Worm (Caenorhabditis elegans) whole organism, late embryonic: ENCODE results near the gene cest-31.

Experiments
- C08G9.2 ChIP-seq: sonication (generic microtip); optimal IDR thresholded peaks from 2 replicates; lab custom pipeline; 2016; ENCODE audit warnings: mild to moderate bottlenecking, missing genetic modification characterization, moderate library complexity, missing compliant biosample characterization
- F13H6.1 ChIP-seq: sonication (generic microtip); optimal IDR thresholded peaks from 2 replicates; lab custom pipeline; 2016; ENCODE audit warnings: missing genetic modification characterization, missing compliant biosample characterization
- K02D7.2 ChIP-seq: sonication (generic microtip); optimal IDR thresholded peaks from 2 replicates; lab custom pipeline; 2017; ENCODE audit warnings: mild to moderate bottlenecking, missing genetic modification characterization, missing compliant biosample characterization
- K09A11.1 ChIP-seq: sonication (generic microtip); optimal IDR thresholded peaks from 2 replicates; lab custom pipeline; 2017; ENCODE audit warnings: antibody characterized with exemption, mild to moderate bottlenecking, missing genetic modification characterization, missing compliant biosample characterization; ENCODE audit not compliant: insufficient read depth
- ceh-14 ChIP-seq: sonication (generic microtip); optimal IDR thresholded peaks from 2 replicates; lab custom pipeline; 2016; ENCODE audit warnings: missing genotype, missing genetic modification characterization, missing compliant biosample characterization
- ceh-18 ChIP-seq: sonication (generic microtip); optimal IDR thresholded peaks from 2 replicates; lab custom pipeline; 2016; ENCODE audit warnings: missing genetic modification characterization, missing compliant biosample characterization
- ceh-19 ChIP-seq: fragments of 200-800 bp; sonication (Bioruptor generic); optimal IDR thresholded peaks from 2 replicates; lab custom pipeline; 2018; ENCODE audit warnings: mild to moderate bottlenecking, missing genetic modification characterization, missing compliant biosample characterization
- ceh-22 ChIP-seq: sonication (generic microtip); optimal IDR thresholded peaks from 2 replicates; lab custom pipeline; 2017; ENCODE audit warnings: missing biosample characterization, missing genetic modification characterization
- ceh-24 ChIP-seq: sonication (generic microtip); optimal IDR thresholded peaks from 2 replicates; lab custom pipeline; 2016; ENCODE audit warnings: mild to moderate bottlenecking, missing genetic modification characterization, missing compliant biosample characterization
- ceh-30 ChIP-seq: fragments of 150-350 bp; optimal IDR thresholded peaks from 2 replicates; lab custom pipeline; 2014; ENCODE audit warnings: missing biosample characterization, missing genetic modification characterization
- ceh-34 ChIP-seq: sonication (generic microtip); optimal IDR thresholded peaks from 2 replicates; lab custom pipeline; 2016; ENCODE audit warnings: mild to moderate bottlenecking, missing genetic modification characterization, missing compliant biosample characterization
- ceh-45 ChIP-seq: fragments of 200-800 bp; sonication (Bioruptor generic); IDR thresholded peaks from 2 replicates; pipeline ENCODE4 v1.3.6; 2022; ENCODE audit warnings: missing genetic modification reagents, missing genetic modification characterization, missing compliant biosample characterization
- ceh-6 ChIP-seq: fragments of 200-800 bp; sonication (Bioruptor generic); optimal IDR thresholded peaks from 2 replicates; lab custom pipeline; 2018; ENCODE audit warnings: mild to moderate bottlenecking, missing genetic modification characterization, missing compliant biosample characterization
- dmd-4 ChIP-seq: sonication (generic microtip); optimal IDR thresholded peaks from 2 replicates; lab custom pipeline; 2016; ENCODE audit warnings: borderline replicate concordance, missing genetic modification characterization, missing compliant biosample characterization
- dve-1 ChIP-seq: sonication (generic microtip); optimal IDR thresholded peaks from 2 replicates; lab custom pipeline; 2017; ENCODE audit warnings: antibody characterized with exemption, mild to moderate bottlenecking, missing genetic modification characterization, missing compliant biosample characterization
- elt-4 ChIP-seq: sonication (generic microtip); optimal IDR thresholded peaks from 2 replicates; lab custom pipeline; 2016; ENCODE audit warnings: missing genetic modification characterization, missing compliant biosample characterization
- eyg-1 ChIP-seq: sonication (generic microtip); optimal IDR thresholded peaks from 2 replicates; lab custom pipeline; 2016; ENCODE audit warnings: missing genotype, missing genetic modification characterization, missing compliant biosample characterization
- fax-1 ChIP-seq: sonication (generic microtip); optimal IDR thresholded peaks from 2 replicates; lab custom pipeline; 2016; ENCODE audit warnings: missing genotype, missing genetic modification characterization, missing compliant biosample characterization
- fkh-10 ChIP-seq: fragments of 150-350 bp; optimal IDR thresholded peaks from 2 replicates; lab custom pipeline; 2014; ENCODE audit warnings: missing biosample characterization, missing genetic modification reagents, missing genetic modification characterization
- gmeb-2 ChIP-seq: sonication (generic microtip); optimal IDR thresholded peaks from 2 replicates; lab custom pipeline; 2016; ENCODE audit warnings: missing genetic modification characterization, inconsistent platforms, missing compliant biosample characterization
- hlh-15 ChIP-seq: sonication (generic microtip); optimal IDR thresholded peaks from 2 replicates; lab custom pipeline; 2016; ENCODE audit warnings: missing genetic modification characterization, missing compliant biosample characterization
- hlh-6 ChIP-seq: sonication (generic microtip); optimal IDR thresholded peaks from 2 replicates; lab custom pipeline; 2016; ENCODE audit warnings: missing genotype, missing genetic modification characterization, missing compliant biosample characterization
- lim-6 ChIP-seq: sonication (generic microtip); optimal IDR thresholded peaks from 2 replicates; lab custom pipeline; 2016; ENCODE audit warnings: missing genetic modification characterization, missing compliant biosample characterization
- odd-2 ChIP-seq: sonication (generic microtip); optimal IDR thresholded peaks from 2 replicates; lab custom pipeline; 2017; ENCODE audit warnings: antibody characterized with exemption, mild to moderate bottlenecking, missing genetic modification characterization, missing compliant biosample characterization
- pag-3 ChIP-seq: sonication (generic microtip); optimal IDR thresholded peaks from 2 replicates; lab custom pipeline; 2016; ENCODE audit warnings: missing compliant biosample characterization, missing genetic modification characterization, borderline replicate concordance
- pat-9 ChIP-seq: fragments of 200-800 bp; sonication (Bioruptor generic); optimal IDR thresholded peaks from 2 replicates; lab custom pipeline; 2018; ENCODE audit warnings: mild to moderate bottlenecking, missing genetic modification characterization, moderate library complexity, missing compliant biosample characterization
- pax-1 ChIP-seq: fragments of 150-350 bp; optimal IDR thresholded peaks from 2 replicates; lab custom pipeline; 2014; ENCODE audit warnings: missing biosample characterization, missing genetic modification characterization
- pros-1 ChIP-seq: fragments of 150-350 bp; optimal IDR thresholded peaks from 2 replicates; lab custom pipeline; 2014; ENCODE audit warnings: missing biosample characterization, missing genetic modification reagents, missing genetic modification characterization
- rnt-1 ChIP-seq: sonication (generic microtip); optimal IDR thresholded peaks from 2 replicates; lab custom pipeline; 2016; ENCODE audit warnings: missing genetic modification characterization, missing compliant biosample characterization
- sdc-2 ChIP-seq: sonication (generic microtip); optimal IDR thresholded peaks from 2 replicates; lab custom pipeline; 2016; ENCODE audit warnings: missing genotype, missing genetic modification characterization, missing compliant biosample characterization
- sox-2 ChIP-seq: fragments of 200-800 bp; sonication (Bioruptor generic); IDR thresholded peaks from 2 replicates; pipeline ENCODE4 v1.3.6; 2022; ENCODE audit warnings: missing genetic modification reagents, missing genetic modification characterization, missing compliant biosample characterization
- tbx-7 ChIP-seq: sonication (generic microtip); optimal IDR thresholded peaks from 2 replicates; lab custom pipeline; 2016; ENCODE audit warnings: missing genotype, missing genetic modification characterization, missing compliant biosample characterization
- ttx-3 ChIP-seq: sonication (generic microtip); optimal IDR thresholded peaks from 2 replicates; lab custom pipeline; 2016; ENCODE audit warnings: missing genetic modification reagents, missing genetic modification characterization, missing compliant biosample characterization
- unc-42 ChIP-seq: sonication (generic microtip); optimal IDR thresholded peaks from 2 replicates; lab custom pipeline; 2016; ENCODE audit warnings: missing genotype, missing genetic modification characterization, missing compliant biosample characterization
- unc-86 ChIP-seq: sonication (generic microtip); optimal IDR thresholded peaks from 2 replicates; lab custom pipeline; 2016; ENCODE audit warnings: missing genetic modification characterization, missing compliant biosample characterization
- zip-5 ChIP-seq: sonication (generic microtip); optimal IDR thresholded peaks from 2 replicates; lab custom pipeline; 2016; ENCODE audit warnings: missing genetic modification characterization, missing compliant biosample characterization

The cest-31 gene

ce11 chrV:6649317-6649716 lies 24.8 kb upstream of the cest-31 start, which contains the start of gene T10H9.1:
T10H9.1 (plus strand) TSS chrV:6649617.
- no peak for TF ChIP-seq ceh-34 (tag; lab: Kevin White, UChicago)
- no peak for TF ChIP-seq tbx-7
- TF ChIP-seq C08G9.2 (tag; lab: Kevin White, UChicago), result no peak
- no peak for TF ChIP-seq rnt-1 (tag; lab: Kevin White, UChicago)
- TF ChIP-seq eyg-1 (tag; lab: Kevin White, UChicago), result no peak
- no peak for TF ChIP-seq sdc-2 (tag; lab: Kevin White, UChicago)
- no peak for TF ChIP-seq ceh-18 (tag; lab: Kevin White, UChicago)
- TF ChIP-seq ceh-22, result no peak
- no peak for TF ChIP-seq fkh-10
- no peak for TF ChIP-seq fax-1
- TF ChIP-seq ceh-19 (GFP tag; lab: Kevin White, UChicago), result no peak
- no peak for TF ChIP-seq ceh-14
- TF ChIP-seq pat-9 (tag; lab: Kevin White, UChicago), result no peak
- TF ChIP-seq ceh-24 (tag; lab: Kevin White, UChicago), result no peak

- TF ChIP-seq ceh-30, result no peak
- TF ChIP-seq unc-86 (tag; lab: Kevin White, UChicago), result no peak
- no peak for TF ChIP-seq unc-42 (tag; lab: Kevin White, UChicago)
- TF ChIP-seq elt-4, result no peak
Measured at ce11 chrV:6650508-6650907, 23.6 kb upstream of the cest-31 start.

- TF ChIP-seq ceh-14, result no peak
- no peak for TF ChIP-seq ttx-3 (tag; lab: Kevin White, UChicago)
- TF ChIP-seq hlh-6 (tag; lab: Kevin White, UChicago), result no peak
- TF ChIP-seq sox-2, result no peak
- no peak for TF ChIP-seq ceh-45 (GFP tag; lab: Robert Waterston, UW)
- TF ChIP-seq pax-1 (tag; lab: Kevin White, UChicago), result no peak
Measured at ce11 chrV:6652051-6652450, 22.0 kb upstream of the cest-31 start, which contains the start of gene T10H9.8. T10H9.8 (plus strand) TSS chrV:6652351.

- TF ChIP-seq pag-3 (tag; lab: Kevin White, UChicago) (no peak), pros-1 (no peak), F13H6.1 (tag; lab: Kevin White, UChicago) (no peak), odd-2 (tag; lab: Kevin White, UChicago) (no peak), dmd-4 (no peak), ttx-3 (tag; lab: Kevin White, UChicago) (no peak), zip-5 (tag; lab: Kevin White, UChicago) (no peak), ceh-6 (no peak), hlh-15 (tag; lab: Kevin White, UChicago) (no peak), K02D7.2 (tag; lab: Kevin White, UChicago) (no peak), dve-1 (tag; lab: Kevin White, UChicago) (no peak), lim-6 (tag; lab: Kevin White, UChicago) (no peak), K09A11.1 (tag; lab: Kevin White, UChicago) (no peak), gmeb-2 (tag; lab: Kevin White, UChicago) (no peak)
- TF ChIP-seq, all 69 proteins: peak for 0
Measured at ce11 chrV:6655174-6655573, 18.9 kb upstream of the cest-31 start, which contains the start of gene syx-18. syx-18 (minus strand) TSS chrV:6655449.
